Fruit fly (Drosophila melanogaster) whole organism, adult: ENCODE results near the gene CG44195.

Experiments
- CG11617 ChIP-seq: fragments of 200-800 bp; sonication (Bioruptor generic); optimal IDR thresholded peaks from 2 replicates; lab custom pipeline; 2017; ENCODE audit warnings: mild to moderate bottlenecking, missing biosample characterization, missing genetic modification reagents, missing genetic modification characterization
- CG1620 ChIP-seq: fragments of 200-800 bp; sonication (Bioruptor generic); optimal IDR thresholded peaks from 2 replicates; lab custom pipeline; 2016; ENCODE audit warnings: missing biosample characterization, missing genetic modification characterization
- CG5204 ChIP-seq: fragments of 200-800 bp; sonication (Bioruptor generic); optimal IDR thresholded peaks from 2 replicates; lab custom pipeline; 2016; ENCODE audit warnings: missing biosample characterization, missing genetic modification characterization
- Clk ChIP-seq: fragments of 200-800 bp; sonication (Bioruptor generic); optimal IDR thresholded peaks from 2 replicates; lab custom pipeline; 2017; ENCODE audit warnings: missing biosample characterization, missing genetic modification characterization
- Crg-1 ChIP-seq: fragments of 200-800 bp; sonication (Bioruptor generic); optimal IDR thresholded peaks from 2 replicates; lab custom pipeline; 2016; ENCODE audit warnings: missing biosample characterization, missing genetic modification characterization
- Hr96 ChIP-seq: fragments of 200-800 bp; sonication (Bioruptor generic); optimal IDR thresholded peaks from 2 replicates; lab custom pipeline; 2016; ENCODE audit warnings: missing biosample characterization, missing genetic modification characterization
- bab1 ChIP-seq: fragments of 200-800 bp; sonication (Bioruptor generic); optimal IDR thresholded peaks from 3 replicates; lab custom pipeline; 2019; ENCODE audit warnings: missing biosample characterization, mild to moderate bottlenecking, missing genetic modification characterization, moderate library complexity
- kay ChIP-seq: fragments of 200-800 bp; sonication (Bioruptor generic); peaks from one replicate; lab custom pipeline; 2016; ENCODE audit warnings: missing biosample characterization, missing genetic modification characterization, borderline replicate concordance
- ovo ChIP-seq: fragments of 200-800 bp; sonication (Bioruptor generic); optimal IDR thresholded peaks from 2 replicates; lab custom pipeline; 2016; ENCODE audit warnings: missing biosample characterization, missing genetic modification characterization
- tj ChIP-seq: fragments of 200-800 bp; sonication (Bioruptor generic); optimal IDR thresholded peaks from 3 replicates; lab custom pipeline; 2017; ENCODE audit warnings: missing biosample characterization, mild to moderate bottlenecking, missing genetic modification characterization, moderate library complexity
- toe ChIP-seq: fragments of 200-800 bp; sonication (Bioruptor generic); optimal IDR thresholded peaks from 2 replicates; lab custom pipeline; 2016; ENCODE audit warnings: missing biosample characterization, missing genetic modification characterization

DNA sequence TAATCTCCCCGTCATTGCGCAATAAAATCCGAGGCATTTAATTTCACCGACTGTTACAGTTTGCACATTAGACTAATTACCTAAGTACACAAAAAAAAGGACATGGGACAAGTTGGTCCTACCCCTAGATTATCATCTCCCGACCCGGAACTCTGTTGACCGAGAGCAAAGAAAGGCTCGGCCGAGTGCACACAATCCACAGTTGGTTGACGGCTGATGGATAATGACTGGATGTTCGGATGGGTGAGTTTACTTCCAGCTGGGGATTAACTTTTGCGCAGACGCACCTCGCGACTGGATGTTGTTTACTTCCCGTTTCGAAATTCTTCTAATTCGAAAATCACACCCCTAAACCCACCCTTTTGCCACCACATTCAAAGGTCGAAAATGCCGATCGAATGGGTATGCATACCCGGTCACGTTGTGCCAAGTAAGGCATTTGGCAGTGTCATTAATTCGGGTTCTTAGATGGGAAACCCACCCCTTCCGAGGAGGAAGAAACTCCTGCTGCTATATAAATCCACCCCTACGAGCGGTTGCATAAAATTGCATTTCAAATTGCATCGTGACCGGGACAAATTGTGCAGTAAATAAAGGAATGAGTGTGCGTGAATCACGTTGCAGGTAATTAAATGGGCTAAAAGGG is 19.0 kb upstream of the CG44195 start:
- no peak for TF ChIP-seq ovo
- no peak for TF ChIP-seq Hr96 (GFP tag; lab: Kevin White, UChicago)
- no peak for TF ChIP-seq CG5204 (GFP tag; lab: Kevin White, UChicago)
- TF ChIP-seq CG1620 (GFP tag; lab: Kevin White, UChicago) = no peak
- TF ChIP-seq bab1 (GFP tag; lab: Kevin White, UChicago) = no peak
- no peak for TF ChIP-seq Crg-1 (GFP tag; lab: Kevin White, UChicago)
- no peak for TF ChIP-seq Clk
- TF ChIP-seq CG11617 (GFP tag; lab: Kevin White, UChicago) = no peak
- no peak for TF ChIP-seq tj
- no peak for TF ChIP-seq kay (GFP tag; lab: Kevin White, UChicago)
- TF ChIP-seq toe (GFP tag; lab: Kevin White, UChicago) = no peak
